Worm (Caenorhabditis elegans): ENCODE data around the gene ttr-25.

The ttr-25 gene

ce11 chrV:18586954-18587353, 30.4 kb downstream of the ttr-25 start:
- TF ChIP-seq nhr-85 (tag) (peak; percentile 65), blmp-1 (tag; optimal IDR thresholded peaks at IDR 0.05) (peak; percentile 83), lin-35 (GFP tag; optimal IDR thresholded peaks at IDR 0.05) (no peak)

DNA sequence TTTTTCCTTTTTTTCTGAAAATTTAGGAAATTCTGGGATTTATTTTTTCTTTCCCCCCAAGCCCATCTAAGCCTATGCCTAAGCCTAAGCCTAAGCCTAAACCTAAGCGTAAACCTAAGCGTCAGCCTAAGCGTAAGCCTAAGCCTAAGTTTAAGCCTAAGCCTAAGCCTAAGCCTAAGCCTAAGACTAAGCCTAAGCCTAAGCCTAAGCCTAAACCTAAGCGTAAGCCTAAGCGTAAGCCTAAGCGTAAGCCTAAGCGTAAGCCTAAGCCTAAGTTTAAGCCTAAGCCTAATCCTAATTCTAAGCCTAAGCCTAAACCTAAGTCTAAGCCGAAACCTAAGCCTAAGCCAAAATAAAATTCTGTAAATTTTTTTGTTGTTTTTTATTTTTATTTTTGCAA, 31.4 kb downstream of the ttr-25 start:
- TF ChIP-seq vab-15 (tag; optimal IDR thresholded peaks at IDR 0.05) (no peak), lsy-2 (tag; optimal IDR thresholded peaks at IDR 0.05) (no peak), nhr-19 (GFP tag; conservative IDR thresholded peaks at IDR 0.05) (no peak)

DNA sequence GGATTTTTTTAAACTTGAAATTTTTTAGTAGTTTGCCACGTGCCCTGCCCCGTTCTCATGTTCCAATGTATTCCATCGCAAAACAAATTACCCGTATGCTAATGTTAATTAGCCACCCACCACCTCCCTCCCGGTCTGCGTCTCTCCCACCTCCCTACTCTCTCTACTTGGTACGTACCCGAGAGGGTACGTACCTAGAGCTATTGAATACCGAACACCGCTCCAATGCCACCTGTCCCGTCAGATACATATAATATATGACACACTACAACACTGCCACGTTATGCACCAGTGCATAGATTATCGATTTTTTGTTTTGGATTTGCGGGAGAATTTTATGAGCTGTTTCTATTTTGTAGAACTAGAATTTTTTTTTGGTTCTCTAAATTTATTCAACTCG, 33.1 kb downstream of the ttr-25 start:
- TF ChIP-seq elt-3 (tag; optimal IDR thresholded peaks at IDR 0.05) (no peak), egl-27 (tag; optimal IDR thresholded peaks at IDR 0.05) (no peak), fkh-8 (tag; optimal IDR thresholded peaks at IDR 0.05) (no peak), nhr-28 (tag; optimal IDR thresholded peaks at IDR 0.05) (no peak), sox-4 (tag; optimal IDR thresholded peaks at IDR 0.05) (no peak), nhr-47 (tag; optimal IDR thresholded peaks at IDR 0.05) (no peak), ceh-8 (GFP tag; optimal IDR thresholded peaks at IDR 0.05) (no peak), mab-9 (GFP tag; IDR thresholded peaks at IDR 0.05) (no peak), ztf-11 (tag; optimal IDR thresholded peaks at IDR 0.05) (no peak), nhr-20 (tag; optimal IDR thresholded peaks at IDR 0.05) (no peak), ama-1 (optimal IDR thresholded peaks at IDR 0.05) (no peak), dsc-1 (tag; optimal IDR thresholded peaks at IDR 0.05) (no peak), lin-15B (tag; optimal IDR thresholded peaks at IDR 0.05) (no peak), aly-2 (tag; optimal IDR thresholded peaks at IDR 0.05) (no peak)

DNA sequence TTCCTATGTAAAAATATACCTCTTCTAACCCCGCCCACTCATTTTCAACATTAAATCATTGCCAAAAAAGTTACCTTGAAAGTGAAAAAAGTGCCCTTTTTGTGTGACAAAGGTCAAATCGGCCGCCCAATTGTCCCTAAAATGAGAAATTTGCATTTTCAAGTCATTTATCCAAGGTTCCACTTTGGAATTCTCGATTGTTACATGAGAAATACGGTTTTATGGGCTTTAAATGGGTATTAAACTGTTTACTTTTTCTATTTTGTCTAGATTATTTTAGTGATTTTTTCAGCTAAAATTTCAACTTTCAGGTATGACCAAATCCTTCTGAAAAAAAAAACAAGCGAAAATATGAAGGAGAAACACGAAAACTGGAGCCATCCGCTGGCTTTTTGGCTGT, 35.9 kb downstream of the ttr-25 start, which contains the start of gene grdn-1:
TSS of gene grdn-1 (plus strand) at position 301 of the 400 bp plus-strand sequence.
- TF ChIP-seq ama-1 (optimal IDR thresholded peaks at IDR 0.05) = no peak
- TF ChIP-seq ces-1 (GFP tag; optimal IDR thresholded peaks at IDR 0.05) = no peak
- no peak for TF ChIP-seq hpl-2 (GFP tag; optimal IDR thresholded peaks at IDR 0.05)

- TF ChIP-seq fos-1 (tag; optimal IDR thresholded peaks at IDR 0.05) (no peak), ztf-4 (tag; optimal IDR thresholded peaks at IDR 0.05) (no peak), efl-1 (optimal IDR thresholded peaks at IDR 0.05) (no peak), efl-1 (GFP tag; optimal IDR thresholded peaks at IDR 0.05 in 1 of 2) (no peak), lsy-2 (tag; optimal IDR thresholded peaks at IDR 0.05) (no peak), ceh-63 (GFP tag; optimal IDR thresholded peaks at IDR 0.05) (no peak), isw-1 (GFP tag; IDR thresholded peaks at IDR 0.05) (no peak), nhr-90 (tag; optimal IDR thresholded peaks at IDR 0.05; ENCODE audit: poor library complexity) (no peak), hpl-2 (GFP tag; optimal IDR thresholded peaks at IDR 0.05) (no peak), nhr-28 (tag; optimal IDR thresholded peaks at IDR 0.05) (no peak), nhr-19 (GFP tag; conservative IDR thresholded peaks at IDR 0.05) (no peak), zag-1 (tag; optimal IDR thresholded peaks at IDR 0.05) (no peak), aly-2 (tag; optimal IDR thresholded peaks at IDR 0.05) (no peak)
These were observed 39.7 kb downstream of the ttr-25 start for ce11 chrV:18596240-18596639.

DNA sequence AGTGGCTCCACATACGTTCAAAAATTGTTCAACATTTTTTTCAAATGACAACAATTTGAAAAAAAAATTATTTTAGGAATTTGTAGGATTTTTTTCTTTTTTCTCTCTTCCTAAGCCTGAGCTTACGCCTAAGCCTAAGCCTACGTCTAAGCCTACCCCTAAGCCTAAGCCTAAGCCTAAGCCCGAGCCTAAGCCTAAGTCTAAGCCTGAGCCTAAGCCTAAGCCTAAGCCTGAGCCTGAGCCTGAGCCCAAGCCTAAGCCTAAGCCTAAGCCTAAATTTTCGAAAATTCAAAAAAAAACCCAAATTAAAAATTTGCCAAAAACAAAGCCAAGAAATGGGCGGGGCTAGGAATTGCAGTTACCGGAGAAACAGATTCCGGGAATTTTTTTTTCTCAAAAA, 41.3 kb downstream of the ttr-25 start:
- TF ChIP-seq hlh-4 (tag; optimal IDR thresholded peaks at IDR 0.05) (no peak), grh-1 (GFP tag; IDR thresholded peaks at IDR 0.05) (no peak), F16B12.6 (tag; optimal IDR thresholded peaks at IDR 0.05) (no peak)

- TF ChIP-seq nhr-90 (tag; optimal IDR thresholded peaks at IDR 0.05; ENCODE audit: poor library complexity) = no peak
- no peak for TF ChIP-seq zag-1 (tag; optimal IDR thresholded peaks at IDR 0.05)
- no peak for TF ChIP-seq nhr-76 (tag; optimal IDR thresholded peaks at IDR 0.05)
- no peak for TF ChIP-seq ceh-90 (tag; optimal IDR thresholded peaks at IDR 0.05)
- TF ChIP-seq snu-23 (GFP tag; optimal IDR thresholded peaks at IDR 0.05) = no peak
- TF ChIP-seq grh-1 (GFP tag; IDR thresholded peaks at IDR 0.05) = no peak
- no peak for TF ChIP-seq unc-86 (tag; optimal IDR thresholded peaks at IDR 0.05)
- no peak for TF ChIP-seq ceh-88 (GFP tag; IDR thresholded peaks at IDR 0.05)
- no peak for TF ChIP-seq Y116A8C.19 (tag; optimal IDR thresholded peaks at IDR 0.05; ENCODE audit: borderline replicate concordance)
- TF ChIP-seq efl-1 (optimal IDR thresholded peaks at IDR 0.05) = no peak
- TF ChIP-seq efl-1 (GFP tag; optimal IDR thresholded peaks at IDR 0.05 in 1 of 2) = no peak
- no peak for TF ChIP-seq egl-13 (tag; optimal IDR thresholded peaks at IDR 0.05)
- no peak for TF ChIP-seq skn-1 (tag; optimal IDR thresholded peaks at IDR 0.05)
- no peak for TF ChIP-seq mab-9 (GFP tag; IDR thresholded peaks at IDR 0.05)
These were observed 49.0 kb downstream of the ttr-25 start for ce11 chrV:18605510-18605909.

All from whole organism, L1 larva.